Fruit fly (Drosophila melanogaster): Measurements from ENCODE around the gene B-H2.

Gene B-H2

DNA sequence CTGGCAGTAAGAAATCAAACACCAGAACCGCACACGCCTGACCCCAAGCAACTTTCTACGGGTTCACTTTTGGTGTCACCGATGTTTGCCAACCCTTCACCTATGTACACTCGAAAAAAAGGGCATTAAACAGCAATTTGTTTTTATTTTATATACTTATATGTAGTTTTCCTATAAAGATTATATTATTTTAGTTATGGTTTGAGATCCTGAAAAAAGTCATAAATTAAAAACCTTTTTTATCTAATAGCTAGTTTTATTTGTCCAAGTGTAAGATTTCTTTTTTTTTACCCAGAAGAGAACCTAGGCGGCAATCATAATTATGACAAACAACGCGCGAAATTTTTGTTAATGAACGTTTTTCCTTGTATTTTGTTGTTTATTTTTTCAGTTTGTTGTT, 21.0 kb upstream of the B-H2 start (continued):
- TF ChIP-seq CG15601 (tag; optimal IDR thresholded peaks at IDR 0.05) (peak; percentile 24), CG3995 (GFP tag; optimal IDR thresholded peaks at IDR 0.05) (no peak), CG3281 (GFP tag; optimal IDR thresholded peaks at IDR 0.05) (peak; percentile 45), fd3F (GFP tag; optimal IDR thresholded peaks at IDR 0.05) (peak; percentile 59), CG10274 (GFP tag; optimal IDR thresholded peaks at IDR 0.05) (no peak), CG2129 (GFP tag; IDR thresholded peaks at IDR 0.05; ENCODE audit: partially characterized antibody) (no peak), CG15479 (GFP tag; optimal IDR thresholded peaks at IDR 0.05) (no peak), gcm (GFP tag; optimal IDR thresholded peaks at IDR 0.05) (no peak), slbo (GFP tag; IDR thresholded peaks at IDR 0.05) (peak; percentile 66), CG11695 (GFP tag; IDR thresholded peaks at IDR 0.05) (peak; percentile 58; the same call in 2 of the 3 replicates), Ptx1 (GFP tag; IDR thresholded peaks at IDR 0.05) (peak; percentile 62; the same call in 1 of the 2 replicates), bbx (GFP tag; IDR thresholded peaks at IDR 0.05; ENCODE audit: partially characterized antibody) (no peak), CG2875 (GFP tag; optimal IDR thresholded peaks at IDR 0.05) (no peak), CG31388 (GFP tag; optimal IDR thresholded peaks at IDR 0.05) (no peak), CG10431 (GFP tag; optimal IDR thresholded peaks at IDR 0.05) (no peak), chm (GFP tag; IDR thresholded peaks at IDR 0.05) (no peak), dmrt11E (tag; optimal IDR thresholded peaks at IDR 0.05) (peak; percentile 20), gcm2 (GFP tag; optimal IDR thresholded peaks at IDR 0.05) (no peak), CG10959 (GFP tag; IDR thresholded peaks at IDR 0.05) (no peak), CG5953 (GFP tag; IDR thresholded peaks at IDR 0.05) (0 out of 2 replicates have a peak, but pooled peaks have one; percentile 26), al (GFP tag; IDR thresholded peaks at IDR 0.05) (peak; percentile 14; the same call in 1 of the 2 replicates), Dp (GFP tag; optimal IDR thresholded peaks at IDR 0.05) (no peak), Side (GFP tag; optimal IDR thresholded peaks at IDR 0.05) (no peak), corto (GFP tag; optimal IDR thresholded peaks at IDR 0.05) (no peak), CG8924 (tag; optimal IDR thresholded peaks at IDR 0.05) (peak; percentile 48), YL-1 (GFP tag; optimal IDR thresholded peaks at IDR 0.05) (no peak), scrt (GFP tag; optimal IDR thresholded peaks at IDR 0.05) (no peak), CG11247 (GFP tag; IDR thresholded peaks at IDR 0.05) (peak; percentile 19; the same call in 1 of the 2 replicates), gce (GFP tag; IDR thresholded peaks at IDR 0.05) (no peak), CG16863 (GFP tag; optimal IDR thresholded peaks at IDR 0.05) (no peak), mam (GFP tag; optimal IDR thresholded peaks at IDR 0.05) (no peak), CG7357 (GFP tag; IDR thresholded peaks at IDR 0.05) (peak; percentile 32; the same call in 1 of the 3 replicates), shn (GFP tag; optimal IDR thresholded peaks at IDR 0.05) (no peak), Hr78 (GFP tag; optimal IDR thresholded peaks at IDR 0.05) (peak in 1 of 2 experiments; percentile 52), CG6813 (GFP tag; optimal IDR thresholded peaks at IDR 0.05) (peak; percentile 2), Med (GFP tag) (peak; percentile 37), CG34422 (GFP tag; IDR thresholded peaks at IDR 0.05) (no peak), trem (tag; optimal IDR thresholded peaks at IDR 0.05) (peak; percentile 9), CG4730 (GFP tag; IDR thresholded peaks at IDR 0.05) (peak; percentile 53), CG7271 (tag; optimal IDR thresholded peaks at IDR 0.05) (peak; percentile 14), prd (optimal IDR thresholded peaks at IDR 0.05) (no peak), prd (GFP tag; IDR thresholded peaks at IDR 0.05) (peak; percentile 76), Rx (GFP tag; IDR thresholded peaks at IDR 0.05) (no peak), kah (GFP tag; optimal IDR thresholded peaks at IDR 0.05) (no peak), Hr51 (GFP tag; optimal IDR thresholded peaks at IDR 0.05) (peak in 1 of 2 experiments; percentile 45), CG9876 (GFP tag; optimal IDR thresholded peaks at IDR 0.05) (no peak), mld (GFP tag; IDR thresholded peaks at IDR 0.05; ENCODE audit: partially characterized antibody) (no peak), jing (GFP tag; optimal IDR thresholded peaks at IDR 0.05) (no peak), pan (optimal IDR thresholded peaks at IDR 0.05) (no peak), pan (GFP tag; optimal IDR thresholded peaks at IDR 0.05 in 1 of 2, IDR thresholded peaks at IDR 0.05 in 1 of 2) (peak in 1 of 2 experiments; percentile 59), HHEX (GFP tag; optimal IDR thresholded peaks at IDR 0.05) (peak; percentile 49)

All from whole organism, embryonic.